Worm (Caenorhabditis elegans): ENCODE results near the gene ugt-3.

ce11 chrV:12814022-12814421 lies 14.0 kb upstream of the ugt-3 start, which contains the start of gene ZC443.3:
- TF ChIP-seq hlh-30 (tag; optimal IDR thresholded peaks at IDR 0.05; ENCODE audit: insufficient read depth) = no peak
- TF ChIP-seq egl-27 (tag; optimal IDR thresholded peaks at IDR 0.05) = no peak
- no peak for TF ChIP-seq aha-1 (tag)
- TF ChIP-seq ztf-7 (tag; optimal IDR thresholded peaks at IDR 0.05) = no peak
- no peak for TF ChIP-seq mep-1 (tag; optimal IDR thresholded peaks at IDR 0.05)
- no peak for TF ChIP-seq fkh-10 (GFP tag; optimal IDR thresholded peaks at IDR 0.05)
- no peak for TF ChIP-seq unc-62 (GFP tag; optimal IDR thresholded peaks at IDR 0.05 in 1 of 2)
- no peak for TF ChIP-seq unc-62 (tag; optimal IDR thresholded peaks at IDR 0.05)
- TF ChIP-seq ces-1 (GFP tag; optimal IDR thresholded peaks at IDR 0.05) = no peak
- no peak for TF ChIP-seq spr-1 (tag; optimal IDR thresholded peaks at IDR 0.05)

Data from whole organism, L4 larva.